Fruit fly (Drosophila melanogaster) whole organism, prepupa: ENCODE data around the gene Clc.

Source experiments
- Blimp-1 ChIP-seq: fragments of 200-800 bp; sonication (Bioruptor generic); optimal IDR thresholded peaks from 3 replicates; lab custom pipeline; 2017; ENCODE audit warnings: missing biosample characterization, missing genetic modification characterization, mild to moderate bottlenecking, moderate library complexity, missing genetic modification reagents
- CG16779 ChIP-seq: fragments of 200-800 bp; sonication (Bioruptor generic); optimal IDR thresholded peaks from 3 replicates; lab custom pipeline; 2017; ENCODE audit warnings: missing biosample characterization, mild to moderate bottlenecking, missing genetic modification characterization
- CG3032 ChIP-seq: fragments of 200-800 bp; optimal IDR thresholded peaks from 2 replicates; lab custom pipeline; 2019; ENCODE audit warnings: missing biosample characterization, mild to moderate bottlenecking, missing genetic modification characterization, moderate library complexity
- CG31627 ChIP-seq: fragments of 200-800 bp; sonication (Bioruptor generic); optimal IDR thresholded peaks from 3 replicates; lab custom pipeline; 2016; ENCODE audit warnings: missing biosample characterization, missing genetic modification characterization
- CG34406 ChIP-seq: fragments of 200-800 bp; sonication (Bioruptor generic); optimal IDR thresholded peaks from 3 replicates; lab custom pipeline; 2016; ENCODE audit warnings: missing biosample characterization, missing genetic modification characterization
- CG4318 ChIP-seq: fragments of 200-800 bp; sonication (Bioruptor generic); optimal IDR thresholded peaks from 3 replicates; lab custom pipeline; 2017; ENCODE audit warnings: missing biosample characterization, mild to moderate bottlenecking, missing genetic modification characterization
- CG6276 ChIP-seq: fragments of 200-800 bp; sonication (Bioruptor generic); optimal IDR thresholded peaks from 2 replicates; lab custom pipeline; 2017; ENCODE audit warnings: missing biosample characterization, mild to moderate bottlenecking, missing genetic modification characterization
- CG6792 ChIP-seq: fragments of 200-800 bp; sonication (Bioruptor generic); optimal IDR thresholded peaks from 3 replicates; lab custom pipeline; 2016; ENCODE audit warnings: missing biosample characterization, missing genetic modification characterization
- CG6854 ChIP-seq: fragments of 200-800 bp; sonication (Bioruptor generic); optimal IDR thresholded peaks from 2 replicates; lab custom pipeline; 2017; ENCODE audit warnings: missing biosample characterization, mild to moderate bottlenecking, missing genetic modification characterization
- Eip75B ChIP-seq: fragments of 200-800 bp; sonication (Bioruptor generic); optimal IDR thresholded peaks from 3 replicates; lab custom pipeline; 2016; ENCODE audit warnings: missing biosample characterization, missing genetic modification characterization
- Eip78C ChIP-seq: fragments of 200-800 bp; sonication (Bioruptor generic); peaks from one replicate; lab custom pipeline; 2016; ENCODE audit warnings: missing biosample characterization, missing genetic modification characterization
- Ets21C ChIP-seq: fragments of 200-800 bp; sonication (Bioruptor generic); optimal IDR thresholded peaks from 3 replicates; lab custom pipeline; 2016; ENCODE audit warnings: missing biosample characterization, missing genetic modification characterization
- Ets96B ChIP-seq: fragments of 200-800 bp; optimal IDR thresholded peaks from 2 replicates; lab custom pipeline; 2019; ENCODE audit warnings: missing biosample characterization, mild to moderate bottlenecking, missing genetic modification characterization, moderate library complexity
- Gug ChIP-seq: fragments of 200-800 bp; sonication (Bioruptor generic); IDR thresholded peaks from 2 replicates; pipeline ENCODE4 v1.3.6; 2022; ENCODE audit warnings: missing biosample characterization, missing genetic modification characterization
- Hr39 ChIP-seq: fragments of 200-800 bp; sonication (Bioruptor generic); optimal IDR thresholded peaks from 2 replicates; lab custom pipeline; 2016; ENCODE audit warnings: missing biosample characterization, missing genetic modification characterization
- Lpt ChIP-seq: fragments of 200-800 bp; sonication (Bioruptor generic); optimal IDR thresholded peaks from 3 replicates; lab custom pipeline; 2016; ENCODE audit warnings: missing biosample characterization, missing genetic modification characterization
- Sox102F ChIP-seq: fragments of 200-800 bp; sonication (Bioruptor generic); optimal IDR thresholded peaks from 2 replicates; lab custom pipeline; 2016; ENCODE audit warnings: missing biosample characterization, mild to moderate bottlenecking, missing genetic modification characterization
- Sox14 ChIP-seq: fragments of 200-800 bp; sonication (Bioruptor generic); optimal IDR thresholded peaks from 3 replicates; lab custom pipeline; 2016; ENCODE audit warnings: missing biosample characterization, missing genetic modification characterization
- achi ChIP-seq: fragments of 200-800 bp; sonication (Bioruptor generic); optimal IDR thresholded peaks from 3 replicates; lab custom pipeline; 2016; ENCODE audit warnings: missing biosample characterization, missing genetic modification characterization
- acj6 ChIP-seq: fragments of 200-800 bp; sonication (Bioruptor generic); optimal IDR thresholded peaks from 3 replicates; lab custom pipeline; 2016; ENCODE audit warnings: missing biosample characterization, missing genetic modification characterization
- cyc ChIP-seq: fragments of 200-800 bp; sonication (Bioruptor generic); optimal IDR thresholded peaks from 3 replicates; lab custom pipeline; 2016; ENCODE audit warnings: missing biosample characterization, missing genetic modification characterization
- esn ChIP-seq: fragments of 200-800 bp; sonication (Bioruptor generic); optimal IDR thresholded peaks from 2 replicates; lab custom pipeline; 2016; ENCODE audit warnings: missing biosample characterization, mild to moderate bottlenecking, missing genetic modification characterization, moderate library complexity
- lz ChIP-seq: fragments of 200-800 bp; sonication (Bioruptor generic); optimal IDR thresholded peaks from 3 replicates; lab custom pipeline; 2016; ENCODE audit warnings: missing biosample characterization, missing genetic modification characterization
- net ChIP-seq: fragments of 200-800 bp; sonication (Bioruptor generic); optimal IDR thresholded peaks from 3 replicates; lab custom pipeline; 2016; ENCODE audit warnings: missing biosample characterization, missing genetic modification characterization
- pdm3 ChIP-seq: fragments of 200-800 bp; sonication (Bioruptor generic); optimal IDR thresholded peaks from 3 replicates; lab custom pipeline; 2016; ENCODE audit warnings: missing biosample characterization, missing genetic modification characterization
- salr ChIP-seq, 2 experiments: fragments of 200-800 bp; sonication (Bioruptor generic); optimal IDR thresholded peaks; 3 replicates each; lab custom pipeline; 2016 to 2018; ENCODE audit warnings: missing biosample characterization in 2 of 2, missing genetic modification characterization in 2 of 2, mild to moderate bottlenecking in 1 of 2
- ss ChIP-seq, 2 experiments: fragments of 200-800 bp; sonication (Bioruptor generic); optimal IDR thresholded peaks; 2 replicates in 1 of 2; 3 replicates in 1 of 2; lab custom pipeline; 2017 to 2018; ENCODE audit warnings: mild to moderate bottlenecking in 2 of 2, missing biosample characterization in 2 of 2, missing genetic modification characterization in 2 of 2, moderate library complexity in 1 of 2
- svp ChIP-seq: fragments of 200-800 bp; sonication (Bioruptor generic); peaks from one replicate; lab custom pipeline; 2016; ENCODE audit warnings: missing biosample characterization, missing genetic modification characterization

Gene Clc

DNA sequence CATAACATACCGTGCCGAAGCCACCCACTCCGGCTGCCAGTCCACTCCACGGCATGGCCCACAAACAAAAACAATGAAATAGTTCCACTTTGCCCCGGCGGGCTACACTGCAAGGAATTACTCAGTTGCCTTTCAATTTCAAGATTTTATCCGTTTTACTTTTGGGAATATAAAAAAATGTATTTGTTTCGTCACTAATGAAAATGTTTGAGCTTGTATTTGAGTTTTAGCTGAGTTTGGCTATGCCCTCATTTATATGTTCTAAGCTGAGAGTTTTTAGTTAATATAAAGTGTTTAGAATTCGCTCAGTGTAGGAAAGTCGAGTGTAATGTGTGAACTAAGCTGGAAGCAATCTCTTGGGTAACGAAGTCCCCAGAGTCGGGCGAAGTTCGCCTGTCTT is 35.8 kb downstream of the Clc start (continued):
- no peak for TF ChIP-seq Lpt (GFP tag; lab: Kevin White, UChicago)
- peak; percentile 39 for TF ChIP-seq pdm3 (GFP tag; lab: Kevin White, UChicago)
- peak; percentile 14 for TF ChIP-seq acj6 (GFP tag; lab: Kevin White, UChicago)
- peak; percentile 25 for TF ChIP-seq achi (GFP tag; lab: Kevin White, UChicago)
- peak; percentile 21 for TF ChIP-seq Sox14
- peak; percentile 40 for TF ChIP-seq net (GFP tag; lab: Kevin White, UChicago)
- no peak for TF ChIP-seq Ets21C (GFP tag; lab: Kevin White, UChicago)
- no peak for TF ChIP-seq CG16779 (tag; lab: Kevin White, UChicago)
- peak; percentile 48 for TF ChIP-seq CG6276 (GFP tag; lab: Kevin White, UChicago)
- no peak for TF ChIP-seq CG6792 (GFP tag; lab: Kevin White, UChicago)
- TF ChIP-seq esn (GFP tag; lab: Kevin White, UChicago): no peak
- no peak for TF ChIP-seq Gug (GFP tag; lab: Robert Waterston, UW)
- TF ChIP-seq cyc (GFP tag; lab: Kevin White, UChicago): no peak
- no peak for TF ChIP-seq Ets96B (tag; lab: Kevin White, UChicago)
- TF ChIP-seq CG6854 (GFP tag; lab: Kevin White, UChicago): no peak
- no peak for TF ChIP-seq lz (GFP tag; lab: Kevin White, UChicago)
- no peak for TF ChIP-seq CG31627

DNA sequence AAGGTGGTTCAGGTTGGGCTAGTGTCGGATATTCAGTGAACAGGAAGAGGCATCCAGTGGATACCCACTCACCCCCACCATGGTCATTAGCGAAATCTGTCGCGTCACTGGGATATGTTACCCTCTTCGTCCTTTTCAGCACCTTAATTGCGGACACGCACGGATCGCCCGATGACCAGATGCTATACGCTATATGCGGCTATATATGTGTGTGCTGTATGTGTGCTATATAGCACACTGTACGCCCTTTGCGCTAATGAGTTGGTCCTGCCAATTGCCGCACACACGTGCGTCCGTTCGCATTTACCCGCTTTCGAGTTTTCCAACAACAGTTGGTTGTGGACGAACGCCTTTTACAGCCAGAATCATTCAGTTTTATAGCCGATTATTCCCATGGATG is 40.4 kb downstream of the Clc start:
- TF ChIP-seq ss (GFP tag; optimal IDR thresholded peaks at IDR 0.05; lab: Kevin White, UChicago) (no peak), CG6854 (GFP tag; lab: Kevin White, UChicago) (no peak), Sox102F (GFP tag; lab: Kevin White, UChicago) (no peak), CG34406 (GFP tag; lab: Kevin White, UChicago) (no peak), Eip75B (GFP tag; lab: Kevin White, UChicago) (no peak), Ets21C (GFP tag; lab: Kevin White, UChicago) (no peak), CG4318 (GFP tag; lab: Kevin White, UChicago) (no peak), Hr39 (GFP tag; lab: Kevin White, UChicago) (no peak), Blimp-1 (GFP tag; lab: Kevin White, UChicago) (no peak), svp (GFP tag; lab: Kevin White, UChicago) (no peak), CG3032 (tag; lab: Kevin White, UChicago) (no peak), Ets96B (tag; lab: Kevin White, UChicago) (no peak)
- TF ChIP-seq, all 60 proteins: peak for 0

DNA sequence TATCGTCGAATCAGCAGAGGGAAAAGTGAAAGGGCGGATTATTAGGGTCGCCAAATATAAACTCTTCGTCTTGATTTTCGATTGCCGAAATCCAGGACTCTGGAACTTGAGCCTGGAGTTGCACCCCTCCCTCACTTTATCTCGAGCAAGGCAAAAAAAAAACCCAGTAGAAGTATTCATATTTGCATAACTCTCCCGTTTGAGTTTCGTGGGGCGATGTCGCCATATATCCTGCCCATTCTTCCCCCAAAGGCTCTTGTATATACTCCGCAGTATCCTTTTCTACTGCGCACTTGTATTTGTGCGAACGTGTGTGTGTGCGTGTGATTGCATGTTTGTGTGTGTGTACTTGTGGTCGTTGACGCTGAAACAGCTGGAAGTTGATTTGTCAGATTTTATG is 46.2 kb downstream of the Clc start:
- TF ChIP-seq Eip78C (GFP tag; lab: Kevin White, UChicago) (peak; percentile 5), salr (GFP tag; optimal IDR thresholded peaks at IDR 0.05; lab: Kevin White, UChicago) (no peak)
